Fruit fly (Drosophila melanogaster) whole organism, embryonic: ENCODE results near the gene CG33795.

Experiments used
- Asciz ChIP-seq: fragments of 200-800 bp; sonication (Bioruptor generic); optimal IDR thresholded peaks from 2 replicates; lab custom pipeline; 2017; ENCODE audit warnings: missing biosample characterization, mild to moderate bottlenecking, missing genetic modification characterization, missing genetic modification reagents
- Atf6 ChIP-seq: fragments of 200-800 bp; sonication (Bioruptor generic); IDR thresholded peaks from 2 replicates; pipeline ENCODE4 v1.3.6; 2022; ENCODE audit warnings: missing biosample characterization, missing genetic modification characterization
- Bgb ChIP-seq: fragments of 200-800 bp; sonication (Bioruptor generic); IDR thresholded peaks from 2 replicates; pipeline ENCODE4 v1.3.6; 2022; ENCODE audit warnings: missing biosample characterization, missing genetic modification characterization; ENCODE audit not compliant: partially characterized antibody
- C15 ChIP-seq: fragments of 200-800 bp; sonication (Bioruptor generic); IDR thresholded peaks from 3 replicates; pipeline ENCODE4 v1.3.6; 2022; ENCODE audit warnings: missing biosample characterization, missing genetic modification characterization
- CG10274 ChIP-seq: fragments of 200-800 bp; sonication (Bioruptor generic); optimal IDR thresholded peaks from 3 replicates; lab custom pipeline; 2017; ENCODE audit warnings: missing biosample characterization, mild to moderate bottlenecking, missing genetic modification characterization
- CG10321 ChIP-seq: fragments of 200-800 bp; sonication (Bioruptor generic); IDR thresholded peaks from 2 replicates; pipeline ENCODE4 v1.3.6; 2022; ENCODE audit warnings: missing biosample characterization, missing genetic modification characterization
- CG12236 ChIP-seq: fragments of 200-800 bp; sonication (Bioruptor generic); optimal IDR thresholded peaks from 2 replicates; lab custom pipeline; 2016; ENCODE audit warnings: missing biosample characterization, missing genetic modification characterization
- CG12299 ChIP-seq: fragments of 200-800 bp; sonication (Bioruptor generic); optimal IDR thresholded peaks from 2 replicates; lab custom pipeline; 2018; ENCODE audit warnings: missing biosample characterization, mild to moderate bottlenecking, missing genetic modification characterization
- CG12744 ChIP-seq: fragments of 200-800 bp; sonication (Bioruptor generic); optimal IDR thresholded peaks from 2 replicates; lab custom pipeline; 2016; ENCODE audit warnings: missing biosample characterization, missing genetic modification characterization
- CG13894 ChIP-seq: fragments of 200-800 bp; sonication (Bioruptor generic); optimal IDR thresholded peaks from 3 replicates; lab custom pipeline; 2018; ENCODE audit warnings: missing biosample characterization, mild to moderate bottlenecking, missing genetic modification characterization, moderate library complexity
- CG14710 ChIP-seq: fragments of 200-800 bp; sonication (Bioruptor generic); optimal IDR thresholded peaks from 3 replicates; lab custom pipeline; 2019; ENCODE audit warnings: missing biosample characterization, mild to moderate bottlenecking, missing genetic modification characterization, moderate library complexity
- CG14965 ChIP-seq: fragments of 200-800 bp; sonication (Bioruptor generic); optimal IDR thresholded peaks from 2 replicates; lab custom pipeline; 2016; ENCODE audit warnings: missing biosample characterization, missing genetic modification characterization, borderline replicate concordance
- CG16815 ChIP-seq: fragments of 200-800 bp; sonication (Bioruptor generic); optimal IDR thresholded peaks from 3 replicates; lab custom pipeline; 2017; ENCODE audit warnings: missing biosample characterization, mild to moderate bottlenecking, missing genetic modification characterization
- CG18599 ChIP-seq: fragments of 200-800 bp; sonication (Bioruptor generic); optimal IDR thresholded peaks from 3 replicates; lab custom pipeline; 2017; ENCODE audit warnings: missing biosample characterization, missing genetic modification characterization, mild to moderate bottlenecking, moderate library complexity, missing genetic modification reagents
- CG3163 ChIP-seq: fragments of 200-800 bp; sonication (Bioruptor generic); optimal IDR thresholded peaks from 3 replicates; lab custom pipeline; 2016; ENCODE audit warnings: missing biosample characterization, missing genetic modification characterization
- CG32532 ChIP-seq: fragments of 200-800 bp; sonication (Bioruptor generic); IDR thresholded peaks from 2 replicates; pipeline ENCODE4 v1.3.6; 2022; ENCODE audit warnings: missing biosample characterization, missing genetic modification characterization
- CG3726 ChIP-seq: fragments of 200-800 bp; sonication (Bioruptor generic); IDR thresholded peaks from 3 replicates; pipeline ENCODE4, ENCODE4 v1.3.6; 2022; ENCODE audit warnings: missing biosample characterization, missing genetic modification characterization
- CG43689 ChIP-seq: fragments of 200-800 bp; sonication (Bioruptor generic); IDR thresholded peaks from 2 replicates; pipeline ENCODE4 v1.3.6; 2022; ENCODE audit warnings: missing biosample characterization, missing genetic modification characterization
- CG5245 ChIP-seq: fragments of 200-800 bp; sonication (Bioruptor generic); optimal IDR thresholded peaks from 3 replicates; lab custom pipeline; 2016; ENCODE audit warnings: missing biosample characterization, missing genetic modification characterization
- CG8944 ChIP-seq: fragments of 200-800 bp; sonication (Bioruptor generic); optimal IDR thresholded peaks from 3 replicates; lab custom pipeline; 2016; ENCODE audit warnings: missing biosample characterization, missing genetic modification characterization
- CG9437 ChIP-seq: fragments of 200-800 bp; sonication (Bioruptor generic); optimal IDR thresholded peaks from 2 replicates; lab custom pipeline; 2018; ENCODE audit warnings: missing biosample characterization, mild to moderate bottlenecking, missing genetic modification characterization
- CG9797 ChIP-seq: fragments of 200-800 bp; sonication (Bioruptor generic); optimal IDR thresholded peaks from 3 replicates; lab custom pipeline; 2018; ENCODE audit warnings: missing biosample characterization, mild to moderate bottlenecking, missing genetic modification characterization
- CHES-1-like ChIP-seq: fragments of 200-800 bp; sonication (Bioruptor generic); optimal IDR thresholded peaks from 2 replicates; lab custom pipeline; 2016; ENCODE audit warnings: missing biosample characterization, missing genetic modification characterization
- Camta ChIP-seq: fragments of 200-800 bp; sonication (Bioruptor generic); optimal IDR thresholded peaks from 2 replicates; lab custom pipeline; 2016; ENCODE audit warnings: missing biosample characterization, missing genetic modification characterization
- D ChIP-seq, 2 experiments: fragments of 200-800 bp in 1 of 2; fragments of >200 bp in 1 of 2; sonication (Bioruptor generic) in 1 of 2; optimal IDR thresholded peaks; 2 replicates in 1 of 2; 3 replicates in 1 of 2; lab custom pipeline; 2017; ENCODE audit warnings: mild to moderate bottlenecking in 1 of 2, missing biosample characterization in 1 of 2, missing genetic modification characterization in 1 of 2, missing genetic modification reagents in 1 of 2
- Fer2 ChIP-seq: fragments of 200-800 bp; sonication (Bioruptor generic); optimal IDR thresholded peaks from 2 replicates; lab custom pipeline; 2018; ENCODE audit warnings: missing biosample characterization, mild to moderate bottlenecking, missing genetic modification characterization, moderate library complexity
- Hr3 ChIP-seq: fragments of 200-800 bp; sonication (Bioruptor generic); optimal IDR thresholded peaks from 3 replicates; lab custom pipeline; 2016; ENCODE audit warnings: missing biosample characterization, missing genetic modification characterization
- Hr39 ChIP-seq: fragments of >200 bp; optimal IDR thresholded peaks from 2 replicates; lab custom pipeline; 2017
- Jarid2 ChIP-seq: fragments of 200-800 bp; sonication (Bioruptor generic); optimal IDR thresholded peaks from 3 replicates; lab custom pipeline; 2017; ENCODE audit warnings: mild to moderate bottlenecking, missing biosample characterization, missing genetic modification reagents, missing genetic modification characterization
- MBD-R2 ChIP-seq: fragments of 200-800 bp; sonication (Bioruptor generic); IDR thresholded peaks from 2 replicates; pipeline ENCODE4 v1.3.6; 2022; ENCODE audit warnings: missing biosample characterization, missing genetic modification characterization
- Mad ChIP-seq: fragments of 200-800 bp; sonication (Bioruptor generic); optimal IDR thresholded peaks from 2 replicates; lab custom pipeline; 2016; ENCODE audit warnings: missing biosample characterization, missing genetic modification characterization
- Nf-YA ChIP-seq: fragments of 200-800 bp; sonication (Bioruptor generic); IDR thresholded peaks from 2 replicates; pipeline ENCODE4 v1.3.6; 2022; ENCODE audit warnings: missing biosample characterization, missing genetic modification characterization
- Six4 ChIP-seq: fragments of 200-800 bp; sonication (Bioruptor generic); optimal IDR thresholded peaks from 2 replicates; lab custom pipeline; 2016; ENCODE audit warnings: missing biosample characterization, missing genetic modification characterization
- TFAM ChIP-seq: fragments of 200-800 bp; sonication (Bioruptor generic); optimal IDR thresholded peaks from 2 replicates; lab custom pipeline; 2017; ENCODE audit warnings: missing biosample characterization, missing genetic modification characterization, inconsistent platforms
- Vsx1 ChIP-seq: fragments of 200-800 bp; sonication (Bioruptor generic); optimal IDR thresholded peaks from 2 replicates; lab custom pipeline; 2017; ENCODE audit warnings: missing biosample characterization, mild to moderate bottlenecking, missing genetic modification characterization, missing genetic modification reagents
- ash1 ChIP-seq: fragments of 200-800 bp; sonication (Bioruptor generic); optimal IDR thresholded peaks from 2 replicates; lab custom pipeline; 2018; ENCODE audit warnings: missing biosample characterization, mild to moderate bottlenecking, missing genetic modification characterization
- bigmax ChIP-seq: fragments of 200-800 bp; sonication (Bioruptor generic); optimal IDR thresholded peaks from 2 replicates; lab custom pipeline; 2018; ENCODE audit warnings: missing biosample characterization, mild to moderate bottlenecking, missing genetic modification characterization
- bsh ChIP-seq, 2 experiments: fragments of 200-800 bp; sonication (Bioruptor generic); optimal IDR thresholded peaks; 2 replicates each; lab custom pipeline; 2017 to 2018; ENCODE audit warnings: mild to moderate bottlenecking in 2 of 2, missing biosample characterization in 2 of 2, missing genetic modification characterization in 2 of 2, moderate library complexity in 1 of 2
- chif ChIP-seq, 2 experiments: fragments of 200-800 bp; sonication (Bioruptor generic); optimal IDR thresholded peaks; 3 replicates each; lab custom pipeline; 2016; ENCODE audit warnings: missing biosample characterization in 2 of 2, missing genetic modification characterization in 2 of 2
- dan ChIP-seq: fragments of 200-800 bp; sonication (Bioruptor generic); IDR thresholded peaks from 2 replicates; pipeline ENCODE4 v1.3.6; 2022; ENCODE audit warnings: missing biosample characterization, missing genetic modification characterization
- danr ChIP-seq: fragments of 200-800 bp; sonication (Bioruptor generic); IDR thresholded peaks from 2 replicates; pipeline ENCODE4 v1.3.6; 2022; ENCODE audit warnings: missing biosample characterization, missing genetic modification characterization
- dpn ChIP-seq, 2 experiments: fragments of 200-800 bp; sonication (Bioruptor generic); optimal IDR thresholded peaks; 3 replicates each; lab custom pipeline; 2016; ENCODE audit warnings: missing biosample characterization in 2 of 2, missing genetic modification characterization in 2 of 2
- gem ChIP-seq: fragments of 200-800 bp; sonication (Bioruptor generic); optimal IDR thresholded peaks from 2 replicates; lab custom pipeline; 2019; ENCODE audit warnings: missing biosample characterization, mild to moderate bottlenecking, missing genetic modification characterization, moderate library complexity
- nerfin-2 ChIP-seq: fragments of 200-800 bp; sonication (Bioruptor generic); IDR thresholded peaks from 2 replicates; pipeline ENCODE4 v1.3.6; 2022; ENCODE audit warnings: missing biosample characterization, missing genetic modification characterization; ENCODE audit not compliant: partially characterized antibody
- row ChIP-seq: fragments of 200-800 bp; sonication (Bioruptor generic); IDR thresholded peaks from 3 replicates; pipeline ENCODE4 v1.3.6; 2022; ENCODE audit warnings: missing biosample characterization, missing genetic modification characterization
- tna ChIP-seq: fragments of 200-800 bp; sonication (Bioruptor generic); IDR thresholded peaks from 2 replicates; pipeline ENCODE4 v1.3.6; 2022; ENCODE audit warnings: missing biosample characterization, missing genetic modification characterization; ENCODE audit not compliant: partially characterized antibody
- wor ChIP-seq: fragments of 200-800 bp; sonication (Bioruptor generic); IDR thresholded peaks from 2 replicates; pipeline ENCODE4 v1.3.6; 2022; ENCODE audit warnings: missing biosample characterization, missing genetic modification characterization
- zfh1 ChIP-seq: fragments of 200-800 bp; sonication (Bioruptor generic); IDR thresholded peaks from 3 replicates; pipeline ENCODE4 v1.3.6; 2022; ENCODE audit warnings: missing biosample characterization, missing genetic modification characterization

CG33795 gene

DNA sequence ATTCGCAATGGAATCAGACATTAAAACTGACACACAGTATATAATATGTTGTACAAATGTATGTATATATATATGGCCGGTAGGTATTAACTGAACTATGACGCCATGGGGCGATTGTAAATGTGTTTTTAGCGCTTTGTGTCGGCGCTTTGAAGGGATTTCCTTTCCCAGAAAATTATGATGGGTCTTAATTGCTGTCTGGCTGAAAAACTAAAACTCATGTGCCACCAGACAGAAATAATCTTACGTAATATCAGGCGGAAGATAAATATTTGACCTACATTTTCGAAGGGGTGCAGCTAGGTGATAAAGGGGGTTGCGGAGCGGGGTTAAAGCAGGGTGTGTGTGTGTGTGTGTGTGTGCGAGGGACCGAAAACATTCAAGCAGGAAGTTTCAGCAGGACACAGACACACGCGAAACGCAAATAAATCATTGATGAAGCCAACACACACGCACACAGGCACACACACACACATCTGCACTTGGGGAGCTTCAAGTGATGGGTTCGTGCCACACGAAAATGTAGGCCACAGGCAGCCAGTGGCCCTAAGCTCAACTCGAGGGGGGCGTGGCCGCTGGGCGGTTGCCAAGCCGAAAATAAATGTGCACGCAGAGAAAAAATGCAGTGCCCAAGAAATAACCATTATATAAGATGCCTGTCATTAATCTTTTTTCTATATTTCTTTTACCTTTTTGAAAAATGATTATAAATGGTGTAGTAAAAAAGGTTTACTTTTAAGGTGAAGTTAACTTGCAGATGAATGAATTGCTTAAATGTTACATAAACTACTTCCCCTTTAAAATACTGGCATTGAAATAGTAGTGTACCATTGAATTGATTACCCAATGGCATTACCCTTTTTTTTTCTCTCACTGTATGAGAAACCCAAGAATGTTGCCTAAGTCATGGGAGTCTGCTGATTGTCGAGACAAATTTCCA is 13.7 kb downstream of the CG33795 start (continued):
- TF ChIP-seq CG3163 = no peak
- no peak for TF ChIP-seq dan (GFP tag; lab: Robert Waterston, UW)
- TF ChIP-seq CG32532 (GFP tag; lab: Robert Waterston, UW) = peak; percentile 20; the same call in 1 of the 2 replicates
- TF ChIP-seq Hr3 (GFP tag; lab: Kevin White, UChicago) = peak; percentile 46
- TF ChIP-seq CG12299 (tag; lab: Kevin White, UChicago) = no peak
- no peak for TF ChIP-seq CG3726
- peak; percentile 23 for TF ChIP-seq CHES-1-like (GFP tag; lab: Kevin White, UChicago)
- no peak for TF ChIP-seq CG16815 (GFP tag; lab: Kevin White, UChicago)
- TF ChIP-seq CG43689 (GFP tag; lab: Robert Waterston, UW) = no peak
- peak; percentile 45 for TF ChIP-seq CG9437 (GFP tag; lab: Kevin White, UChicago)
- TF ChIP-seq zfh1 (GFP tag; lab: Robert Waterston, UW) = no peak
- TF ChIP-seq Atf6 = no peak
- TF ChIP-seq CG14710 (tag; lab: Kevin White, UChicago) = peak; percentile 44
- TF ChIP-seq gem (tag; lab: Kevin White, UChicago) = peak; percentile 83
- TF ChIP-seq Bgb (GFP tag; lab: Robert Waterston, UW) = no peak
- no peak for TF ChIP-seq Vsx1 (GFP tag; lab: Kevin White, UChicago)
- TF ChIP-seq CG10274 (GFP tag; lab: Kevin White, UChicago) = no peak
- peak; percentile 53 for TF ChIP-seq CG5245 (GFP tag; lab: Kevin White, UChicago)
- TF ChIP-seq danr (GFP tag; lab: Robert Waterston, UW) = no peak
- no peak for TF ChIP-seq nerfin-2
- TF ChIP-seq D (optimal IDR thresholded peaks at IDR 0.05; lab: Kevin White, UChicago) = no peak
- peak; percentile 30 for TF ChIP-seq D (GFP tag; optimal IDR thresholded peaks at IDR 0.05; lab: Kevin White, UChicago)
- TF ChIP-seq tna (GFP tag; lab: Robert Waterston, UW) = 0 out of 2 replicates have a peak, but pooled peaks have one; percentile 15
- TF ChIP-seq C15 (GFP tag; lab: Robert Waterston, UW) = no peak
- TF ChIP-seq MBD-R2 (GFP tag; lab: Robert Waterston, UW) = no peak
- TF ChIP-seq Asciz (GFP tag; lab: Kevin White, UChicago) = peak; percentile 47
- no peak for TF ChIP-seq CG10321
- peak; percentile 16 for TF ChIP-seq CG12744 (GFP tag; lab: Kevin White, UChicago)
- TF ChIP-seq TFAM = no peak
- TF ChIP-seq ash1 = no peak
- peak; percentile 3 for TF ChIP-seq CG12236 (GFP tag; lab: Kevin White, UChicago)
- peak in 1 of 2 experiments; percentile 62 for TF ChIP-seq bsh (GFP tag; optimal IDR thresholded peaks at IDR 0.05; lab: Kevin White, UChicago)
- peak; percentile 15 for TF ChIP-seq Mad (GFP tag; lab: Kevin White, UChicago)
- TF ChIP-seq CG8944 = peak; percentile 21
- TF ChIP-seq Jarid2 (GFP tag; lab: Kevin White, UChicago) = peak; percentile 33
- TF ChIP-seq bigmax (GFP tag; lab: Kevin White, UChicago) = no peak
- no peak for TF ChIP-seq Hr39 (lab: Kevin White, UChicago)
- TF ChIP-seq chif (GFP tag; optimal IDR thresholded peaks at IDR 0.05; lab: Kevin White, UChicago) = peak in 1 of 2 experiments; percentile 59
- no peak for TF ChIP-seq CG14965 (GFP tag; lab: Kevin White, UChicago)
- no peak for TF ChIP-seq CG9797 (GFP tag; lab: Kevin White, UChicago)
- no peak for TF ChIP-seq Nf-YA (GFP tag; lab: Robert Waterston, UW)
- 0 out of 2 replicates have a peak, but pooled peaks have one; percentile 26 for TF ChIP-seq wor
- peak; percentile 49 for TF ChIP-seq Camta (GFP tag; lab: Kevin White, UChicago)
- peak; percentile 54 to 61 for TF ChIP-seq dpn (GFP tag; optimal IDR thresholded peaks at IDR 0.05; lab: Kevin White, UChicago)
- no peak for TF ChIP-seq CG13894 (tag; lab: Kevin White, UChicago)
- peak; percentile 66 for TF ChIP-seq row (GFP tag; lab: Robert Waterston, UW)
- TF ChIP-seq CG18599 = peak; percentile 56
- TF ChIP-seq Fer2 (tag; lab: Kevin White, UChicago) = peak; percentile 15
- peak; percentile 20 for TF ChIP-seq Six4 (GFP tag; lab: Kevin White, UChicago)
